Worm (Caenorhabditis elegans): Measurements from ENCODE around the gene C16C8.19.

DNA sequence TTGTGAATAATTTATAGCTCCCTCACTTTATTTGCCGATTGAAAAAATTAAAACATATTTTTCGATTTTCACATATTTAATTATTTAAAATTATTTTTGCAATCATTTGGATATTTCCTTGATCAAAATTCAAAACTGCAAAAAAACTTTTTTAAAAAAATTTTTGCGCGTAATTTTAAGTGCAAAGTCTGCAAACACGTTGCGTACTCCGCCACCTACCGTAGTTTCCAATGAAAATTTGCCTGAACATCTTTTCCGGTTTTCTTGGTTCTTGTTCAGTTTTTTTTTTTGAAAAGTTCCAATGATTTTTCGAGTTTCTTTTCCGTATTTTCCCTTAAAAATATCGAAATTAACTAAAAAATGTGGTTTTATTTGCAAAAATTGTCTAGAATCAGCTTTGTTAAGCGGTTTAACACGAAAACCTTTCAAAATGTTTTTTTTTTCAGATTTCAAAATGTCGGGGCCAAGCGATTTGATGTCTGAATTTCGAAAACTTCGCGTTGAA lies 9.5 kb upstream of the C16C8.19 start, which contains the start of gene C16C8.25:
- TF ChIP-seq snpc-4 (tag; optimal IDR thresholded peaks at IDR 0.05) (no peak), lin-13 (GFP tag; optimal IDR thresholded peaks at IDR 0.05) (no peak), unc-39 (tag; optimal IDR thresholded peaks at IDR 0.05) (no peak), fos-1 (tag; optimal IDR thresholded peaks at IDR 0.05) (no peak), ama-1 (optimal IDR thresholded peaks at IDR 0.05) (no peak), lsy-2 (tag; optimal IDR thresholded peaks at IDR 0.05) (no peak), zag-1 (tag; optimal IDR thresholded peaks at IDR 0.05) (no peak), nhr-11 (tag; optimal IDR thresholded peaks at IDR 0.05) (no peak), skn-1 (tag; optimal IDR thresholded peaks at IDR 0.05) (no peak), sem-4 (tag; optimal IDR thresholded peaks at IDR 0.05) (no peak)

All from whole organism, L2 larva.